Worm (Caenorhabditis elegans): Measurements from ENCODE around the gene cdh-12.

ce11 chrIII:1214121-1214673 lies 62.4 kb downstream of the cdh-12 start:
- TF ChIP-seq ceh-43 (GFP tag; optimal IDR thresholded peaks at IDR 0.05) (no peak), nhr-76 (tag; optimal IDR thresholded peaks at IDR 0.05) (no peak), lsy-2 (tag; optimal IDR thresholded peaks at IDR 0.05) (no peak), hlh-1 (tag; optimal IDR thresholded peaks at IDR 0.05) (no peak), ztf-11 (tag; optimal IDR thresholded peaks at IDR 0.05) (no peak), blmp-1 (tag; optimal IDR thresholded peaks at IDR 0.05) (no peak), mep-1 (tag; optimal IDR thresholded peaks at IDR 0.05) (no peak)
